Fruit fly (Drosophila melanogaster) whole organism, embryonic: ENCODE data around the gene Als2.

ENCODE experiments used
- Atf6 ChIP-seq: fragments of 200-800 bp; sonication (Bioruptor generic); IDR thresholded peaks from 2 replicates; pipeline ENCODE4 v1.3.6; 2022; ENCODE audit warnings: missing biosample characterization, missing genetic modification characterization
- Blimp-1 ChIP-seq: fragments of 200-800 bp; sonication (Bioruptor generic); optimal IDR thresholded peaks from 3 replicates; lab custom pipeline; 2018; ENCODE audit warnings: missing biosample characterization, missing genetic modification characterization, mild to moderate bottlenecking, moderate library complexity, missing genetic modification reagents
- C15 ChIP-seq: fragments of 200-800 bp; sonication (Bioruptor generic); IDR thresholded peaks from 3 replicates; pipeline ENCODE4 v1.3.6; 2022; ENCODE audit warnings: missing biosample characterization, missing genetic modification characterization
- CG10267 ChIP-seq: fragments of 200-800 bp; sonication (Bioruptor generic); optimal IDR thresholded peaks from 2 replicates; lab custom pipeline; 2018; ENCODE audit warnings: missing biosample characterization, mild to moderate bottlenecking, missing genetic modification characterization, moderate library complexity
- CG10366 ChIP-seq: fragments of 200-800 bp; sonication (Bioruptor generic); IDR thresholded peaks from 2 replicates; pipeline ENCODE4 v1.3.6; 2022; ENCODE audit warnings: missing biosample characterization, missing genetic modification characterization
- CG10543 ChIP-seq: fragments of 200-800 bp; sonication (Bioruptor generic); optimal IDR thresholded peaks from 3 replicates; lab custom pipeline; 2017; ENCODE audit warnings: missing biosample characterization, mild to moderate bottlenecking, missing genetic modification characterization, moderate library complexity
- CG10959 ChIP-seq: fragments of 200-800 bp; sonication (Bioruptor generic); IDR thresholded peaks from 2 replicates; pipeline ENCODE4 v1.3.6; 2022; ENCODE audit warnings: missing biosample characterization, missing genetic modification characterization
- CG1529 ChIP-seq: fragments of 200-800 bp; sonication (Bioruptor generic); optimal IDR thresholded peaks from 3 replicates; lab custom pipeline; 2018; ENCODE audit warnings: missing biosample characterization, missing genetic modification characterization
- CG1602 ChIP-seq: fragments of 200-800 bp; sonication (Bioruptor generic); optimal IDR thresholded peaks from 3 replicates; lab custom pipeline; 2016; ENCODE audit warnings: missing biosample characterization, missing genetic modification characterization
- CG16863 ChIP-seq: fragments of 200-800 bp; sonication (Bioruptor generic); optimal IDR thresholded peaks from 3 replicates; lab custom pipeline; 2016; ENCODE audit warnings: missing biosample characterization, missing genetic modification characterization
- CG3065 ChIP-seq: fragments of 200-800 bp; sonication (Bioruptor generic); optimal IDR thresholded peaks from 2 replicates; lab custom pipeline; 2016; ENCODE audit warnings: missing biosample characterization, missing genetic modification characterization
- CG3726 ChIP-seq: fragments of 200-800 bp; sonication (Bioruptor generic); IDR thresholded peaks from 3 replicates; pipeline ENCODE4, ENCODE4 v1.3.6; 2022; ENCODE audit warnings: missing biosample characterization, missing genetic modification characterization
- CG3847 ChIP-seq: fragments of 200-800 bp; sonication (Bioruptor generic); IDR thresholded peaks from 2 replicates; pipeline ENCODE4 v1.3.6; 2022; ENCODE audit warnings: missing biosample characterization, missing genetic modification characterization
- CG4617 ChIP-seq: fragments of 200-800 bp; sonication (Bioruptor generic); optimal IDR thresholded peaks from 3 replicates; lab custom pipeline; 2016; ENCODE audit warnings: missing biosample characterization, missing genetic modification characterization, borderline replicate concordance
- CG6272 ChIP-seq: fragments of 200-800 bp; sonication (Bioruptor generic); IDR thresholded peaks from 2 replicates; pipeline ENCODE4 v1.3.6; 2022; ENCODE audit warnings: missing biosample characterization, missing genetic modification characterization
- CG6765 ChIP-seq: fragments of 200-800 bp; sonication (Bioruptor generic); optimal IDR thresholded peaks from 3 replicates; lab custom pipeline; 2017; ENCODE audit warnings: missing biosample characterization, mild to moderate bottlenecking, missing genetic modification characterization
- CkIIα-i1 ChIP-seq: fragments of 200-800 bp; sonication (Bioruptor generic); IDR thresholded peaks from 2 replicates; pipeline ENCODE4 v1.3.6; 2022; ENCODE audit warnings: missing biosample characterization, missing genetic modification characterization
- D19A ChIP-seq: fragments of 200-800 bp; optimal IDR thresholded peaks from 3 replicates; lab custom pipeline; 2019; ENCODE audit warnings: missing biosample characterization, mild to moderate bottlenecking, missing genetic modification characterization, moderate library complexity
- D19B ChIP-seq: fragments of 200-800 bp; sonication (Bioruptor generic); optimal IDR thresholded peaks from 2 replicates; lab custom pipeline; 2017; ENCODE audit warnings: missing biosample characterization, mild to moderate bottlenecking, missing genetic modification characterization
- Dbx ChIP-seq: fragments of 200-800 bp; sonication (Bioruptor generic); IDR thresholded peaks from 3 replicates; pipeline ENCODE4 v1.3.6; 2022; ENCODE audit warnings: missing biosample characterization, missing genetic modification characterization
- E2f2 ChIP-seq: fragments of 200-800 bp; sonication (Bioruptor generic); IDR thresholded peaks from 2 replicates; pipeline ENCODE4 v1.3.6; 2022; ENCODE audit warnings: missing biosample characterization, missing genetic modification characterization
- Ets65A ChIP-seq: fragments of 200-800 bp; sonication (Bioruptor generic); peaks from one replicate; lab custom pipeline; 2016; ENCODE audit warnings: missing biosample characterization, missing genetic modification characterization
- Fer3 ChIP-seq: fragments of 200-800 bp; sonication (Bioruptor generic); optimal IDR thresholded peaks from 2 replicates; lab custom pipeline; 2018; ENCODE audit warnings: missing biosample characterization, mild to moderate bottlenecking, missing genetic modification characterization, moderate library complexity
- Gsc ChIP-seq: fragments of 200-800 bp; sonication (Bioruptor generic); IDR thresholded peaks from 2 replicates; pipeline ENCODE4 v1.3.6; 2022; ENCODE audit warnings: missing biosample characterization, missing genetic modification characterization
- HLH4C ChIP-seq: fragments of 200-800 bp; sonication (Bioruptor generic); IDR thresholded peaks from 3 replicates; pipeline ENCODE4 v1.3.6; 2022; ENCODE audit warnings: missing biosample characterization, missing genetic modification characterization; ENCODE audit not compliant: partially characterized antibody
- HLH54F ChIP-seq: fragments of 200-800 bp; sonication (Bioruptor generic); optimal IDR thresholded peaks from 3 replicates; lab custom pipeline; 2016; ENCODE audit warnings: missing biosample characterization, missing genetic modification characterization
- Myb ChIP-seq: fragments of 200-800 bp; sonication (Bioruptor generic); optimal IDR thresholded peaks from 2 replicates; lab custom pipeline; 2016; ENCODE audit warnings: missing biosample characterization, missing genetic modification characterization
- NfI ChIP-seq: fragments of 200-800 bp; sonication (Bioruptor generic); optimal IDR thresholded peaks from 3 replicates; lab custom pipeline; 2018; ENCODE audit warnings: missing biosample characterization, mild to moderate bottlenecking, missing genetic modification characterization, moderate library complexity
- Oli ChIP-seq: fragments of 200-800 bp; sonication (Bioruptor generic); optimal IDR thresholded peaks from 2 replicates; lab custom pipeline; 2018; ENCODE audit warnings: missing biosample characterization, mild to moderate bottlenecking, missing genetic modification characterization, moderate library complexity
- Sin3A ChIP-seq: fragments of >200 bp; optimal IDR thresholded peaks from 2 replicates; lab custom pipeline; 2018
- Six4 ChIP-seq: fragments of 200-800 bp; sonication (Bioruptor generic); optimal IDR thresholded peaks from 2 replicates; lab custom pipeline; 2016; ENCODE audit warnings: missing biosample characterization, missing genetic modification characterization
- Taf1 ChIP-seq: fragments of 200-800 bp; sonication (Bioruptor generic); IDR thresholded peaks from 2 replicates; pipeline ENCODE4 v1.3.6; 2022; ENCODE audit warnings: missing biosample characterization, missing genetic modification characterization
- ab ChIP-seq: fragments of 200-800 bp; sonication (Bioruptor generic); optimal IDR thresholded peaks from 2 replicates; lab custom pipeline; 2016; ENCODE audit warnings: missing biosample characterization, missing genetic modification characterization
- btn ChIP-seq: fragments of 200-800 bp; sonication (Bioruptor generic); optimal IDR thresholded peaks from 2 replicates; lab custom pipeline; 2016; ENCODE audit warnings: missing biosample characterization, missing genetic modification characterization
- cato ChIP-seq: fragments of 200-800 bp; sonication (Bioruptor generic); optimal IDR thresholded peaks from 2 replicates; lab custom pipeline; 2016; ENCODE audit warnings: missing biosample characterization, missing genetic modification characterization, borderline replicate concordance
- caup ChIP-seq: fragments of 200-800 bp; sonication (Bioruptor generic); optimal IDR thresholded peaks from 3 replicates; lab custom pipeline; 2017; ENCODE audit warnings: missing biosample characterization, mild to moderate bottlenecking, missing genetic modification characterization, moderate library complexity; ENCODE audit not compliant: severe bottlenecking
- chif ChIP-seq, 2 experiments: fragments of 200-800 bp; sonication (Bioruptor generic); optimal IDR thresholded peaks; 3 replicates each; lab custom pipeline; 2016; ENCODE audit warnings: missing biosample characterization in 2 of 2, missing genetic modification characterization in 2 of 2
- esg ChIP-seq: fragments of 200-800 bp; sonication (Bioruptor generic); conservative IDR thresholded peaks from 2 replicates; pipeline ENCODE4 v1.3.6; 2022; ENCODE audit warnings: missing biosample characterization, missing genetic modification characterization
- fd102C ChIP-seq: fragments of 200-800 bp; sonication (Bioruptor generic); optimal IDR thresholded peaks from 2 replicates; lab custom pipeline; 2018; ENCODE audit warnings: missing biosample characterization, mild to moderate bottlenecking, missing genetic modification characterization, moderate library complexity
- gcm2 ChIP-seq: fragments of 200-800 bp; sonication (Bioruptor generic); optimal IDR thresholded peaks from 2 replicates; lab custom pipeline; 2016; ENCODE audit warnings: missing biosample characterization, missing genetic modification characterization
- hkb ChIP-seq, 2 experiments: fragments of 200-800 bp in 1 of 2; fragments of >200 bp in 1 of 2; sonication (Bioruptor generic) in 1 of 2; IDR thresholded peaks in 1 of 2; optimal IDR thresholded peaks in 1 of 2; 2 replicates each; pipeline versions ENCODE4 v1.3.6 to Lab custom; 2017 to 2022; ENCODE audit warnings: missing biosample characterization in 1 of 2, missing genetic modification characterization in 1 of 2
- ind ChIP-seq: fragments of 200-800 bp; sonication (Bioruptor generic); optimal IDR thresholded peaks from 3 replicates; lab custom pipeline; 2016; ENCODE audit warnings: missing biosample characterization, missing genetic modification characterization
- lola ChIP-seq, 3 experiments: fragments of >200 bp in 2 of 3; fragments of 200-800 bp in 1 of 3; sonication (Bioruptor generic) in 1 of 3; optimal IDR thresholded peaks; 2 replicates each; lab custom pipeline; 2017 to 2019; ENCODE audit warnings: missing biosample characterization in 3 of 3, missing genetic modification characterization in 3 of 3, mild to moderate bottlenecking in 1 of 3, moderate library complexity in 1 of 3
- otp ChIP-seq: fragments of 200-800 bp; sonication (Bioruptor generic); IDR thresholded peaks from 3 replicates; pipeline ENCODE4, ENCODE4 v1.3.6; 2022; ENCODE audit warnings: missing biosample characterization, missing genetic modification characterization
- pho ChIP-seq: fragments of 200-800 bp; sonication (Bioruptor generic); optimal IDR thresholded peaks from 2 replicates; lab custom pipeline; 2016; ENCODE audit warnings: missing biosample characterization, missing genetic modification characterization
- ranshi ChIP-seq: fragments of 200-800 bp; sonication (Bioruptor generic); IDR thresholded peaks from 2 replicates; pipeline ENCODE4 v1.3.6; 2022; ENCODE audit warnings: missing biosample characterization, missing genetic modification characterization
- sisA ChIP-seq: fragments of 200-800 bp; sonication (Bioruptor generic); IDR thresholded peaks from 2 replicates; pipeline ENCODE4 v1.3.6; 2022; ENCODE audit warnings: missing biosample characterization, missing genetic modification characterization
- tio ChIP-seq: fragments of 200-800 bp; sonication (Bioruptor generic); optimal IDR thresholded peaks from 2 replicates; lab custom pipeline; 2017; ENCODE audit warnings: missing biosample characterization, missing genetic modification characterization, inconsistent platforms
- ttk ChIP-seq: fragments of 200-800 bp; sonication (Bioruptor generic); IDR thresholded peaks from 2 replicates; pipeline ENCODE4 v2.1.2; 2022; ENCODE audit warnings: missing biosample characterization, missing genetic modification characterization
- zen2 ChIP-seq: fragments of 200-800 bp; sonication (Bioruptor generic); IDR thresholded peaks from 3 replicates; pipeline ENCODE4 v1.3.6; 2022; ENCODE audit warnings: missing biosample characterization, missing genetic modification characterization; ENCODE audit not compliant: partially characterized antibody
- zfh1 ChIP-seq: fragments of 200-800 bp; sonication (Bioruptor generic); IDR thresholded peaks from 3 replicates; pipeline ENCODE4 v1.3.6; 2022; ENCODE audit warnings: missing biosample characterization, missing genetic modification characterization

Gene Als2

dm6 chr3L:21679687-21680086 lies at the start of gene Als2, which contains the start of gene CG11248 (continued):
- TF ChIP-seq zfh1 (GFP tag; lab: Robert Waterston, UW) (0 out of 3 replicates have a peak, but pooled peaks have one; percentile 47), CG1529 (GFP tag; lab: Kevin White, UChicago) (no peak), HLH4C (GFP tag; lab: Robert Waterston, UW) (no peak), NfI (GFP tag; lab: Kevin White, UChicago) (peak; percentile 66), ab (no peak), cato (GFP tag; lab: Kevin White, UChicago) (peak; percentile 37), CG16863 (GFP tag; lab: Kevin White, UChicago) (peak; percentile 49), CG1602 (GFP tag; lab: Kevin White, UChicago) (peak; percentile 81), CG10267 (tag; lab: Kevin White, UChicago) (peak; percentile 73), Sin3A (lab: Kevin White, UChicago) (peak; percentile 6), E2f2 (GFP tag; lab: Robert Waterston, UW) (peak; percentile 32; the same call in 1 of the 2 replicates), ind (GFP tag; lab: Kevin White, UChicago) (peak; percentile 79), pho (GFP tag; lab: Kevin White, UChicago) (peak; percentile 53), gcm2 (GFP tag; lab: Kevin White, UChicago) (peak; percentile 23), Dbx (GFP tag; lab: Robert Waterston, UW) (peak; percentile 70), Ets65A (GFP tag; lab: Kevin White, UChicago) (peak; percentile 96), Six4 (GFP tag; lab: Kevin White, UChicago) (peak; percentile 57), otp (peak; percentile 34; the same call in 1 of the 3 replicates), CG3847 (GFP tag; lab: Robert Waterston, UW) (peak; percentile 82), CG10366 (GFP tag; lab: Robert Waterston, UW) (peak; percentile 68), CG6765 (no peak), zen2 (GFP tag; lab: Robert Waterston, UW) (no peak), Blimp-1 (GFP tag; lab: Kevin White, UChicago) (peak; percentile 68), D19B (no peak), hkb (optimal IDR thresholded peaks at IDR 0.05; lab: Kevin White, UChicago) (no peak), hkb (GFP tag; IDR thresholded peaks at IDR 0.05; lab: Robert Waterston, UW) (peak; percentile 61), CG6272 (GFP tag; lab: Robert Waterston, UW) (peak; percentile 61; the same call in 1 of the 2 replicates), lola (GFP tag; optimal IDR thresholded peaks at IDR 0.05; lab: Kevin White, UChicago) (peak in 1 of 3 experiments; percentile 82), Myb (GFP tag; lab: Kevin White, UChicago) (peak; percentile 4), sisA (GFP tag; lab: Robert Waterston, UW) (peak; percentile 76), CG3726 (GFP tag; lab: Robert Waterston, UW) (peak; percentile 70; the same call in 2 of the 3 replicates), Taf1 (peak; percentile 11; the same call in 1 of the 2 replicates), HLH54F (peak; percentile 79), caup (GFP tag; lab: Kevin White, UChicago) (no peak), CkIIα-i1 (GFP tag; lab: Robert Waterston, UW) (no peak), Oli (tag; lab: Kevin White, UChicago) (peak; percentile 69), CG4617 (GFP tag; lab: Kevin White, UChicago) (peak; percentile 83), Atf6 (peak; percentile 30; the same call in 1 of the 2 replicates), CG3065 (GFP tag; lab: Kevin White, UChicago) (peak; percentile 28), tio (GFP tag; lab: Kevin White, UChicago) (no peak), chif (GFP tag; optimal IDR thresholded peaks at IDR 0.05; lab: Kevin White, UChicago) (peak; percentile 27 to 84), CG10543 (no peak), Fer3 (no peak), D19A (tag; lab: Kevin White, UChicago) (no peak), ttk (GFP tag; lab: Robert Waterston, UW) (peak; percentile 37; the same call in 1 of the 2 replicates), ranshi (GFP tag; lab: Robert Waterston, UW) (peak; percentile 67; the same call in 1 of the 2 replicates), C15 (peak; percentile 49; the same call in 1 of the 3 replicates), Gsc (GFP tag; lab: Robert Waterston, UW) (no peak), fd102C (no peak), btn (GFP tag; lab: Kevin White, UChicago) (no peak), CG10959 (GFP tag; lab: Robert Waterston, UW) (peak; percentile 43), esg (GFP tag; lab: Robert Waterston, UW) (peak; percentile 62)
